Worm (Caenorhabditis elegans) whole organism, young adult: ENCODE results near the gene ZC487.1.

Experiments used
- B0035.1 ChIP-seq: sonication (generic microtip); optimal IDR thresholded peaks from 2 replicates; lab custom pipeline; 2016; ENCODE audit warnings: missing genetic modification characterization, mild to moderate bottlenecking, missing compliant biosample characterization, missing genotype, missing genetic modification reagents
- B0261.1 ChIP-seq: sonication (generic microtip); optimal IDR thresholded peaks from 2 replicates; lab custom pipeline; 2016; ENCODE audit warnings: mild to moderate bottlenecking, missing genetic modification characterization, moderate library complexity, missing compliant biosample characterization
- F22D6.2 ChIP-seq: sonication (generic microtip); optimal IDR thresholded peaks from 2 replicates; lab custom pipeline; 2016; ENCODE audit warnings: mild to moderate bottlenecking, missing genetic modification characterization, missing compliant biosample characterization
- K12H6.12 ChIP-seq: fragments of 200-800 bp; sonication (Bioruptor generic); optimal IDR thresholded peaks from 2 replicates; lab custom pipeline; 2018; ENCODE audit warnings: mild to moderate bottlenecking, missing genetic modification characterization, missing compliant biosample characterization
- T07F8.4 ChIP-seq: sonication (generic microtip); optimal IDR thresholded peaks from 2 replicates; lab custom pipeline; 2016; ENCODE audit warnings: mild to moderate bottlenecking, missing genetic modification characterization, moderate library complexity, missing compliant biosample characterization
- atf-7 ChIP-seq: sonication (generic microtip); optimal IDR thresholded peaks from 2 replicates; lab custom pipeline; 2017; ENCODE audit warnings: mild to moderate bottlenecking, missing genetic modification characterization, missing compliant biosample characterization
- attf-5 ChIP-seq: fragments of 200-800 bp; sonication (Bioruptor generic); optimal IDR thresholded peaks from 2 replicates; lab custom pipeline; 2018; ENCODE audit warnings: mild to moderate bottlenecking, missing genetic modification characterization, missing compliant biosample characterization
- bed-1 ChIP-seq: fragments of 200-800 bp; sonication (Bioruptor generic); IDR thresholded peaks from 2 replicates; pipeline ENCODE4 v1.3.6; 2022; ENCODE audit warnings: missing genetic modification reagents, missing genetic modification characterization, missing compliant biosample characterization
- cebp-1 ChIP-seq, 2 experiments: fragments of 200-800 bp in 1 of 2; sonication (Bioruptor generic) in 1 of 2; sonication (generic microtip) in 1 of 2; IDR thresholded peaks in 1 of 2; optimal IDR thresholded peaks in 1 of 2; 2 replicates each; pipeline versions ENCODE4 v1.3.6 to Lab custom; 2017 to 2022; ENCODE audit warnings: missing compliant biosample characterization in 2 of 2, missing genetic modification characterization in 2 of 2, mild to moderate bottlenecking in 1 of 2, missing genetic modification reagents in 1 of 2, moderate library complexity in 1 of 2
- ceh-79 ChIP-seq: sonication (generic microtip); optimal IDR thresholded peaks from 2 replicates; lab custom pipeline; 2017; ENCODE audit warnings: mild to moderate bottlenecking, missing genetic modification characterization, missing compliant biosample characterization
- chd-7 ChIP-seq: sonication (generic microtip); optimal IDR thresholded peaks from 2 replicates; lab custom pipeline; 2016; ENCODE audit warnings: mild to moderate bottlenecking, missing genetic modification characterization, moderate library complexity, missing compliant biosample characterization
- efl-1 ChIP-seq: fragments of 150-350 bp; optimal IDR thresholded peaks from 2 replicates; lab custom pipeline; 2014; ENCODE audit warnings: missing biosample characterization, missing genetic modification reagents, missing genetic modification characterization
- fkh-3 ChIP-seq: sonication (generic microtip); optimal IDR thresholded peaks from 2 replicates; lab custom pipeline; 2016; ENCODE audit warnings: mild to moderate bottlenecking, missing genetic modification characterization, missing compliant biosample characterization
- gei-17 ChIP-seq: fragments of 200-800 bp; sonication (Bioruptor generic); optimal IDR thresholded peaks from 2 replicates; lab custom pipeline; 2018; ENCODE audit warnings: mild to moderate bottlenecking, missing genetic modification characterization, missing compliant biosample characterization
- hmg-1.2 ChIP-seq: fragments of 200-800 bp; sonication (Bioruptor generic); IDR thresholded peaks from 2 replicates; pipeline ENCODE4 v1.3.6; 2022; ENCODE audit warnings: missing genetic modification reagents, missing genetic modification characterization, missing compliant biosample characterization
- hmg-20 ChIP-seq: fragments of 200-800 bp; sonication (Bioruptor generic); IDR thresholded peaks from 2 replicates; pipeline ENCODE4 v1.3.6; 2022; ENCODE audit warnings: missing genetic modification reagents, missing genetic modification characterization, missing compliant biosample characterization
- hsf-1 ChIP-seq: fragments of 200-800 bp; sonication (Bioruptor generic); IDR thresholded peaks from 2 replicates; pipeline ENCODE4 v1.3.6; 2022; ENCODE audit warnings: missing genetic modification reagents, missing genetic modification characterization, missing compliant biosample characterization
- let-607 ChIP-seq, 2 experiments: fragments of 200-800 bp in 1 of 2; sonication (Bioruptor generic) in 1 of 2; sonication (generic microtip) in 1 of 2; optimal IDR thresholded peaks; 2 replicates each; lab custom pipeline; 2016 to 2018; ENCODE audit warnings: mild to moderate bottlenecking in 2 of 2, missing compliant biosample characterization in 2 of 2, missing genetic modification characterization in 2 of 2, moderate library complexity in 2 of 2, missing genotype in 1 of 2
- lin-26 ChIP-seq: fragments of 200-800 bp; sonication (Bioruptor generic); IDR thresholded peaks from 2 replicates; pipeline ENCODE4 v1.3.6; 2022; ENCODE audit warnings: missing genetic modification reagents, missing genetic modification characterization, missing compliant biosample characterization
- lin-35 ChIP-seq, 3 experiments: fragments of 150-350 bp in 2 of 3; sonication (generic microtip) in 1 of 3; optimal IDR thresholded peaks; 2 replicates each; lab custom pipeline; 2014 to 2018; ENCODE audit warnings: missing biosample characterization in 3 of 3, missing genetic modification characterization in 3 of 3, missing genetic modification reagents in 3 of 3
- mcd-1 ChIP-seq: fragments of 200-800 bp; sonication (Bioruptor generic); IDR thresholded peaks from 2 replicates; pipeline ENCODE4 v1.3.6; 2022; ENCODE audit warnings: missing genetic modification reagents, missing genetic modification characterization, missing compliant biosample characterization
- mel-28 ChIP-seq: sonication (generic microtip); optimal IDR thresholded peaks from 2 replicates; lab custom pipeline; 2016; ENCODE audit warnings: borderline replicate concordance, mild to moderate bottlenecking, missing genetic modification characterization, missing compliant biosample characterization
- nfya-1 ChIP-seq: sonication (generic microtip); optimal IDR thresholded peaks from 2 replicates; lab custom pipeline; 2017; ENCODE audit warnings: antibody characterized with exemption, missing compliant biosample characterization, missing genetic modification characterization, borderline replicate concordance; ENCODE audit not compliant: insufficient read depth
- nhr-90 ChIP-seq: sonication (generic microtip); optimal IDR thresholded peaks from 2 replicates; lab custom pipeline; 2016; ENCODE audit warnings: missing genotype, mild to moderate bottlenecking, missing genetic modification characterization, missing compliant biosample characterization
- tbp1 ChIP-seq: fragments of 200-800 bp; sonication (Bioruptor generic); optimal IDR thresholded peaks from 2 replicates; lab custom pipeline; 2018; ENCODE audit warnings: mild to moderate bottlenecking, missing genetic modification characterization, missing compliant biosample characterization
- tbx-9 ChIP-seq: sonication (generic microtip); optimal IDR thresholded peaks from 2 replicates; lab custom pipeline; 2016; ENCODE audit warnings: borderline replicate concordance, missing genetic modification characterization, inconsistent platforms, missing compliant biosample characterization
- unc-62 ChIP-seq: fragments of 150-350 bp; optimal IDR thresholded peaks from 2 replicates; lab custom pipeline; 2014; ENCODE audit warnings: missing biosample characterization, missing genetic modification reagents, missing genetic modification characterization
- zfh-2 ChIP-seq: fragments of 200-800 bp; sonication (Bioruptor generic); conservative IDR thresholded peaks from 2 replicates; pipeline ENCODE4 v1.3.6; 2022; ENCODE audit warnings: missing genetic modification reagents, missing genetic modification characterization, missing compliant biosample characterization

Gene ZC487.1

DNA sequence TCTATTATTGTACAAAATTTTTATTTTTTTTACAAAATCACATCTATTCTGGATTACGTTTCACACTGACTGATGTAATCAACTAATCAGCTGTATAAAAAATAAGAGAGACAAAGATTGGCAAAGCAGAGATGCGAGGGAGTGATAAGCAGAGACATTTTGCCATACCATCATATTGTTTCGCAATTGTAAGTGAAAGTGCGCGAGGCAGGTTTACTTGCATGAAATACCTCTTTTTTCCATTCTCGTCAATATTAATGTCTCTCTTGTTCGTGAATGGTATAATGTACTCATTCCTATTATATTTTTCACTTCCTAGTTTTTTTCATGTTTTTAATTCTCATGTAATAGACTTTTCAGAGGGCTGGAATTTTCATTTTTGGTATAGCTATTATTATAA, 9.6 kb downstream of the ZC487.1 start:
- TF ChIP-seq mcd-1 (GFP tag; lab: Robert Waterston, UW) = no peak
- no peak for TF ChIP-seq cebp-1 (GFP tag; IDR thresholded peaks at IDR 0.05; lab: Robert Waterston, UW)
- TF ChIP-seq cebp-1 (tag; optimal IDR thresholded peaks at IDR 0.05; lab: Kevin White, UChicago) = peak; percentile 62

DNA sequence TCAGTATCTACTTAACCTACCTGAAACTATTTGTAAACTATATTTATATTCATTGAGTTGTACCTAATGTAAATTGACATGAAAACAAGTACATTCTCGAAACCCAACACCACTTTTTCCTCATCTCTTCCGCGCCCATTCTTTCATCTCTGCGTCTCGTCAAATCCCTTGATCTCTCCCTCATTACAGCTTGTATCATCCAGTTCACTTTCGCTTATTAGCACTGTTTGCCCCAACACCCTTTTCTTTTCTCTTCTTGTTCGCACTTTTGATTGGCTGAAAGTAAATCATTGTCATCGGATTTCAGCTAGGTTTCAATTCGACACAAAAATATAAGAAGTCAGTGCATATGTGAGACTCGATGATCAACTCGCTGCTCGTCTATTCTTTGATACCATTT, 17.5 kb downstream of the ZC487.1 start, which contains the start of gene T25F10.3:
Gene T25F10.3, plus strand, starts transcription at position 308 of the 400 bp plus-strand sequence.
- TF ChIP-seq hmg-1.2 (GFP tag; lab: Robert Waterston, UW) (0 out of 2 replicates have a peak, but pooled peaks have one; percentile 13), fkh-3 (no peak)
- TF ChIP-seq, all 124 proteins: peak for 1

DNA sequence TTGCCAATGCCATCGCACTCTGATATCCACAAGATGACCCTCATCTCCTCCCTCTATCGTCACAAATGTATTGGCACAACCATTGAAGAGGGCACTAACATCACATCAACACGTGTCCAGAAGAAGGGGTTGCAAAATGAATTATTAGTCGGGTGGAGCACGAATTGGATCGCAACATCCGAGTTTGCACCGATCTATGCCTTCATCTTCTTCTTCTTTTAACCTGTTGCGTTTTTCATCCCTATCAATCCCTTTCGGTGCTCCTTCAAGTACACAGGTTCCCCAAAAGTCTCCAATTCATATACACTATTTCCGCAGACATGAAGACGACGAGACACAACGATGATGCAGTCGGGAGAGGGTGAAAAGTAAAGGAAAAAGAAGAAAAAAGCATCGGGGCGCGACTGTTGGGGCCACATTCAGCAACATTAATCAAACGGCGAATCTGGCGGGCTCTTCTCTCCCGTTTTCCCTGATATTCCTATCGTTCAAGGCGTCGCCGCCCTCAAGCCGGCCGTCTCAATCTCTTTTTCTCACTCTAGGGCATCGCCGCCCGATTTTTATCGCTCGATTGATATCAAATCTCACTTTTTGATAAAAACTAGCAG, 24.3 kb downstream of the ZC487.1 start:
- TF ChIP-seq fkh-3 (no peak), bed-1 (no peak), zfh-2 (GFP tag; lab: Robert Waterston, UW) (peak; percentile 58)

DNA sequence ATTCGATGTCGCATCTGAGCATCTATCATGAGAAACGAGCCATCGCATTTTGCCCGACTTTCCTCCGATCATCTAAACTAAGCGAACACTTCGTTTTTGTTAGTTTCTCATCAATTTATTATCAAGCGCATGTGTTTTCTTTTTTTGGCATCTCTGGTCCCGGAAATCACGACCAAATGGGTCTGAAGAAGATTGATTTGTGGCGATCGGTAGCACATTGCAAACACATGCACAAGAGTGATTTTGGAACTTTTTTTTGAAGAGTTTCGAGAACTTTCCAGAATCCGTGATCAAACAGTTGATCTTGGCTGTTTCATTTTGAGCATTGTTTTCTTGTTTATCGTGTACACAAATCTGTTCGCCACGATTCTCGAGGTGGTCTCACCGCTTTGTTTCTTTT, 25.9 kb downstream of the ZC487.1 start:
- TF ChIP-seq hsf-1 (GFP tag; lab: Robert Waterston, UW) = peak; percentile 21; the same call in 1 of the 2 replicates
- no peak for TF ChIP-seq lin-35 (GFP tag; optimal IDR thresholded peaks at IDR 0.05; lab: Kevin White, UChicago)

DNA sequence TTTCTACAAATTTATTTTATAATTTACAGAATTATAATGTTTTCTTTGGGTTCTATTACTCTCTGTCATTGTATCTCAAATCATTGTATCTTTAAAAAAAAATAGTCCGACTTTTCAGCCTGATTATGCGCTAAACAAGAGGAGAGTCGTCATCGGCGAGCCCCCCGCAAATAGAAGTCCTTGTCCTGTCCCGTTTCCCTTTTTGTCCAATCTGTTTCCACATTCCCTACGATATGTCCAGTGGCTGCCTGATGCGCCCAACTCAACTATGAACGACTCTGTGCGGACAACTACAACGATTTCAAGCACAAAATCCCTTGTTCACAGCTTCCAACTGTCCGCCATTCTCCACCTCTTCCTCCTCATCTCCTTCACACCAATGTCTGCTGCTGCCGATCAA, 30.7 kb downstream of the ZC487.1 start, which contains the start of gene dbl-1:
Gene dbl-1, plus strand, starts transcription at position 119 of the 400 bp plus-strand sequence.
- peak; percentile 46; the same call in 1 of the 2 replicates for TF ChIP-seq zfh-2 (GFP tag; lab: Robert Waterston, UW)
- no peak for TF ChIP-seq fkh-3
- TF ChIP-seq chd-7 (tag; lab: Kevin White, UChicago) = peak; percentile 37
- TF ChIP-seq lin-26 (GFP tag; lab: Robert Waterston, UW) = 0 out of 2 replicates have a peak, but pooled peaks have one; percentile 35
- TF ChIP-seq F22D6.2 (tag; lab: Kevin White, UChicago) = no peak
- no peak for TF ChIP-seq B0261.1 (tag; lab: Kevin White, UChicago)
- TF ChIP-seq mel-28 = no peak

DNA sequence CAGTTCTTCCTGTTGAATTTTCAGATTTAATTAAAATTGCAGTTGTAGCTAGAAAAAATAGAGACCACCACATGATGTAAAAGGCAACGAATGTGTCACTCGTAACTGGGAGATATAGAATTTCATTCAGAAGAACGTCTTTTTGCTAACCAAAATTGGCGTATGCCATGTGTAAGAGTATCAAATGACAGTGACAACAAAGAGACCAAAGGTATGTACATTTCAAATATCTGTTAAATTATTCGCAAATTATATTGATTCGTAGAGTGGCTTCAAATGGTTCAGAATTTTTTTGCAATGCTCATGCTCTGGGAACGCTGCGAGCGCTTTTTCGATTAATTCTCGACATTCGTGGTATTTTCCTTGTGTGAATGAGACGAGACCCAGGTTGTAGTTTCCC, 35.0 kb downstream of the ZC487.1 start, which contains the start of gene T25F10.4:
Gene T25F10.4, minus strand, starts transcription at position 101 of the 400 bp plus-strand sequence.
- TF ChIP-seq hmg-20 (GFP tag; lab: Robert Waterston, UW) = no peak

DNA sequence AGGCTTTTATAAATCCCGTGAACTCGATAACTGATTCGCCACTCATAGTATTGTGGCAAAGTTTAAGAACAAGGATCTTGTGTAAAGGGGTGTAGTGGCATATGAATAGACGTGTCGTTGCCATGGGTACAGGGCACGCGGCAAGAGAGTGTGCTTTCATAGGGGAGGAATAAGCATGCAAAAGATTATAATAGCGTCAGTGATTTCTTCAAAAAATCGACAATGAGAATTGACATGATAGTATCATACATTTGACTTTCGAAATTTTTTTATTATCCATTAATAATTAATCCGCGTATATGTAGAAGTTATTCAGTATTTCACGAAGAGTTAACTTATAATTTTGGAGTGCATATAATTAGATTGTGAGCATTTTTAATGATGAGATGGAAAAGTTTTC, 37.6 kb downstream of the ZC487.1 start, which contains the start of gene bbs-8:
Gene bbs-8, minus strand, starts transcription at position 101 of the 400 bp plus-strand sequence.
- TF ChIP-seq nhr-90 = no peak
- no peak for TF ChIP-seq cebp-1 (GFP tag; IDR thresholded peaks at IDR 0.05; lab: Robert Waterston, UW)
- TF ChIP-seq cebp-1 (tag; optimal IDR thresholded peaks at IDR 0.05; lab: Kevin White, UChicago) = no peak
- TF ChIP-seq tbx-9 = no peak
- no peak for TF ChIP-seq B0035.1
- no peak for TF ChIP-seq T07F8.4 (tag; lab: Kevin White, UChicago)
- no peak for TF ChIP-seq tbp1
- no peak for TF ChIP-seq efl-1 (GFP tag; lab: Kevin White, UChicago)
- no peak for TF ChIP-seq zfh-2 (GFP tag; lab: Robert Waterston, UW)
- no peak for TF ChIP-seq gei-17 (GFP tag; lab: Kevin White, UChicago)
- TF ChIP-seq let-607 (tag; optimal IDR thresholded peaks at IDR 0.05; lab: Kevin White, UChicago) = no peak
- TF ChIP-seq unc-62 = no peak
- TF ChIP-seq atf-7 (tag; lab: Kevin White, UChicago) = no peak
- TF ChIP-seq attf-5 (GFP tag; lab: Kevin White, UChicago) = no peak
- TF ChIP-seq ceh-79 = no peak
- TF ChIP-seq lin-26 (GFP tag; lab: Robert Waterston, UW) = no peak
- no peak for TF ChIP-seq K12H6.12 (tag; lab: Kevin White, UChicago)
- TF ChIP-seq nfya-1 (tag; lab: Kevin White, UChicago) = no peak
